Worm (Caenorhabditis elegans) whole organism, late embryonic: ENCODE measurements around the gene cnx-1.

Experiments used
- F13H6.1 ChIP-seq: sonication (generic microtip); optimal IDR thresholded peaks from 2 replicates; lab custom pipeline; 2016; ENCODE audit warnings: missing genetic modification characterization, missing compliant biosample characterization
- K02D7.2 ChIP-seq: sonication (generic microtip); optimal IDR thresholded peaks from 2 replicates; lab custom pipeline; 2017; ENCODE audit warnings: mild to moderate bottlenecking, missing genetic modification characterization, missing compliant biosample characterization
- K09A11.1 ChIP-seq: sonication (generic microtip); optimal IDR thresholded peaks from 2 replicates; lab custom pipeline; 2017; ENCODE audit warnings: antibody characterized with exemption, mild to moderate bottlenecking, missing genetic modification characterization, missing compliant biosample characterization; ENCODE audit not compliant: insufficient read depth
- T23F11.4 ChIP-seq: fragments of 200-800 bp; sonication (Bioruptor generic); optimal IDR thresholded peaks from 2 replicates; lab custom pipeline; 2018; ENCODE audit warnings: mild to moderate bottlenecking, missing genetic modification characterization, missing compliant biosample characterization
- ahr-1 ChIP-seq: sonication (generic microtip); optimal IDR thresholded peaks from 2 replicates; lab custom pipeline; 2016; ENCODE audit warnings: missing genetic modification characterization, missing compliant biosample characterization
- ama-1 ChIP-seq: fragments of 150-350 bp; optimal IDR thresholded peaks from 2 replicates; lab custom pipeline; 2014
- ceh-19 ChIP-seq: fragments of 200-800 bp; sonication (Bioruptor generic); optimal IDR thresholded peaks from 2 replicates; lab custom pipeline; 2018; ENCODE audit warnings: mild to moderate bottlenecking, missing genetic modification characterization, missing compliant biosample characterization
- ceh-2 ChIP-seq: sonication (generic microtip); optimal IDR thresholded peaks from 2 replicates; lab custom pipeline; 2016; ENCODE audit warnings: missing genotype, missing genetic modification characterization, missing compliant biosample characterization
- ceh-31 ChIP-seq: sonication (generic microtip); optimal IDR thresholded peaks from 2 replicates; lab custom pipeline; 2016; ENCODE audit warnings: missing genetic modification characterization, missing compliant biosample characterization
- ceh-34 ChIP-seq: sonication (generic microtip); optimal IDR thresholded peaks from 2 replicates; lab custom pipeline; 2016; ENCODE audit warnings: mild to moderate bottlenecking, missing genetic modification characterization, missing compliant biosample characterization
- ceh-45 ChIP-seq: fragments of 200-800 bp; sonication (Bioruptor generic); IDR thresholded peaks from 2 replicates; pipeline ENCODE4 v1.3.6; 2022; ENCODE audit warnings: missing genetic modification reagents, missing genetic modification characterization, missing compliant biosample characterization
- ceh-48 ChIP-seq: sonication (generic microtip); optimal IDR thresholded peaks from 2 replicates; lab custom pipeline; 2016; ENCODE audit warnings: missing genetic modification characterization, inconsistent platforms, missing compliant biosample characterization
- ceh-6 ChIP-seq: fragments of 200-800 bp; sonication (Bioruptor generic); optimal IDR thresholded peaks from 2 replicates; lab custom pipeline; 2018; ENCODE audit warnings: mild to moderate bottlenecking, missing genetic modification characterization, missing compliant biosample characterization
- che-1 ChIP-seq: sonication (generic microtip); optimal IDR thresholded peaks from 2 replicates; lab custom pipeline; 2016; ENCODE audit warnings: mild to moderate bottlenecking, missing genetic modification characterization, missing compliant biosample characterization
- dve-1 ChIP-seq: sonication (generic microtip); optimal IDR thresholded peaks from 2 replicates; lab custom pipeline; 2017; ENCODE audit warnings: antibody characterized with exemption, mild to moderate bottlenecking, missing genetic modification characterization, missing compliant biosample characterization
- elt-2 ChIP-seq: sonication (generic microtip); optimal IDR thresholded peaks from 2 replicates; lab custom pipeline; 2016; ENCODE audit warnings: missing genetic modification reagents, missing genetic modification characterization, missing compliant biosample characterization
- fax-1 ChIP-seq: sonication (generic microtip); optimal IDR thresholded peaks from 2 replicates; lab custom pipeline; 2016; ENCODE audit warnings: missing genotype, missing genetic modification characterization, missing compliant biosample characterization
- fkh-10 ChIP-seq: fragments of 150-350 bp; optimal IDR thresholded peaks from 2 replicates; lab custom pipeline; 2014; ENCODE audit warnings: missing biosample characterization, missing genetic modification reagents, missing genetic modification characterization
- gmeb-2 ChIP-seq: sonication (generic microtip); optimal IDR thresholded peaks from 2 replicates; lab custom pipeline; 2016; ENCODE audit warnings: missing genetic modification characterization, inconsistent platforms, missing compliant biosample characterization
- hlh-30 ChIP-seq: sonication (generic microtip); optimal IDR thresholded peaks from 2 replicates; lab custom pipeline; 2017; ENCODE audit warnings: antibody characterized with exemption, missing genetic modification characterization, missing compliant biosample characterization; ENCODE audit not compliant: insufficient read depth
- hlh-6 ChIP-seq: sonication (generic microtip); optimal IDR thresholded peaks from 2 replicates; lab custom pipeline; 2016; ENCODE audit warnings: missing genotype, missing genetic modification characterization, missing compliant biosample characterization
- hlh-8 ChIP-seq: sonication (generic microtip); optimal IDR thresholded peaks from 2 replicates; lab custom pipeline; 2016; ENCODE audit warnings: missing genotype, missing genetic modification characterization, missing compliant biosample characterization
- mec-3 ChIP-seq: sonication (generic microtip); optimal IDR thresholded peaks from 2 replicates; lab custom pipeline; 2016; ENCODE audit warnings: borderline replicate concordance, missing genetic modification characterization, missing compliant biosample characterization
- nhr-11 ChIP-seq: fragments of 150-350 bp; optimal IDR thresholded peaks from 2 replicates; lab custom pipeline; 2014; ENCODE audit warnings: missing biosample characterization, missing genetic modification characterization
- npax-4 ChIP-seq: sonication (generic microtip); optimal IDR thresholded peaks from 2 replicates; lab custom pipeline; 2016; ENCODE audit warnings: missing genetic modification characterization, missing compliant biosample characterization
- pax-1 ChIP-seq: fragments of 150-350 bp; optimal IDR thresholded peaks from 2 replicates; lab custom pipeline; 2014; ENCODE audit warnings: missing biosample characterization, missing genetic modification characterization
- pros-1 ChIP-seq: fragments of 150-350 bp; optimal IDR thresholded peaks from 2 replicates; lab custom pipeline; 2014; ENCODE audit warnings: missing biosample characterization, missing genetic modification reagents, missing genetic modification characterization
- sox-4 ChIP-seq: sonication (generic microtip); optimal IDR thresholded peaks from 2 replicates; lab custom pipeline; 2017; ENCODE audit warnings: mild to moderate bottlenecking, missing genetic modification characterization, inconsistent platforms, missing compliant biosample characterization
- ttx-3 ChIP-seq: sonication (generic microtip); optimal IDR thresholded peaks from 2 replicates; lab custom pipeline; 2016; ENCODE audit warnings: missing genetic modification reagents, missing genetic modification characterization, missing compliant biosample characterization
- unc-3 ChIP-seq, 2 experiments: fragments of 200-800 bp in 1 of 2; sonication (Bioruptor generic) in 1 of 2; sonication (generic microtip) in 1 of 2; conservative IDR thresholded peaks in 1 of 2; optimal IDR thresholded peaks in 1 of 2; 2 replicates each; pipeline versions ENCODE4 v1.3.6 to Lab custom; 2016 to 2022; ENCODE audit warnings: missing compliant biosample characterization in 2 of 2, missing genetic modification characterization in 2 of 2, missing genetic modification reagents in 1 of 2
- unc-55 ChIP-seq: sonication (generic microtip); optimal IDR thresholded peaks from 2 replicates; lab custom pipeline; 2017; ENCODE audit warnings: missing biosample characterization, missing genetic modification reagents, missing genetic modification characterization
- unc-86 ChIP-seq: sonication (generic microtip); optimal IDR thresholded peaks from 2 replicates; lab custom pipeline; 2016; ENCODE audit warnings: missing genetic modification characterization, missing compliant biosample characterization
- zip-5 ChIP-seq: sonication (generic microtip); optimal IDR thresholded peaks from 2 replicates; lab custom pipeline; 2016; ENCODE audit warnings: missing genetic modification characterization, missing compliant biosample characterization
- ztf-16 ChIP-seq: sonication (generic microtip); optimal IDR thresholded peaks from 2 replicates; lab custom pipeline; 2017; ENCODE audit warnings: missing genetic modification characterization, missing compliant biosample characterization

The cnx-1 gene

ce11 chrIII:9843715-9844114 lies 26.8 kb upstream of the cnx-1 start, which contains the start of gene K11H3.5:
Gene K11H3.5 (plus strand): TSS chrIII:9843768.
- TF ChIP-seq sox-4 (no peak), pros-1 (tag; lab: Kevin White, UChicago) (no peak), unc-3 (GFP tag; conservative IDR thresholded peaks at IDR 0.05; lab: Robert Waterston, UW) (no peak), unc-3 (tag; optimal IDR thresholded peaks at IDR 0.05; lab: Kevin White, UChicago) (no peak), F13H6.1 (no peak), gmeb-2 (tag; lab: Kevin White, UChicago) (no peak), ztf-16 (tag; lab: Kevin White, UChicago) (no peak), mec-3 (no peak), hlh-6 (tag; lab: Kevin White, UChicago) (no peak), unc-86 (tag; lab: Kevin White, UChicago) (no peak), ahr-1 (no peak), ceh-34 (tag; lab: Kevin White, UChicago) (no peak), K02D7.2 (no peak)

ce11 chrIII:9834888-9835287 lies 18.0 kb upstream of the cnx-1 start, which contains the start of gene K11H3.8:
Gene K11H3.8 (plus strand): TSS chrIII:9835188.
- TF ChIP-seq mec-3: no peak
- no peak for TF ChIP-seq unc-55
- no peak for TF ChIP-seq zip-5 (tag; lab: Kevin White, UChicago)
- TF ChIP-seq ceh-45 (GFP tag; lab: Robert Waterston, UW): no peak
- no peak for TF ChIP-seq ceh-31 (tag; lab: Kevin White, UChicago)
- TF ChIP-seq unc-86 (tag; lab: Kevin White, UChicago): no peak
- TF ChIP-seq fax-1: no peak
- no peak for TF ChIP-seq unc-3 (GFP tag; conservative IDR thresholded peaks at IDR 0.05; lab: Robert Waterston, UW)
- no peak for TF ChIP-seq unc-3 (tag; optimal IDR thresholded peaks at IDR 0.05; lab: Kevin White, UChicago)
- TF ChIP-seq npax-4 (tag; lab: Kevin White, UChicago): no peak
- no peak for TF ChIP-seq dve-1
- no peak for TF ChIP-seq ceh-19 (GFP tag; lab: Kevin White, UChicago)

ce11 chrIII:9832569-9832968 lies 15.6 kb upstream of the cnx-1 start:
- no peak for TF ChIP-seq ama-1 (lab: Kevin White, UChicago)
- no peak for TF ChIP-seq hlh-30 (tag; lab: Kevin White, UChicago)
- no peak for TF ChIP-seq ceh-2 (tag; lab: Kevin White, UChicago)
- no peak for TF ChIP-seq ceh-6
- no peak for TF ChIP-seq nhr-11 (tag; lab: Kevin White, UChicago)
- TF ChIP-seq zip-5 (tag; lab: Kevin White, UChicago): no peak
- TF ChIP-seq ceh-48 (tag; lab: Kevin White, UChicago): no peak
- no peak for TF ChIP-seq T23F11.4 (GFP tag; lab: Kevin White, UChicago)
- no peak for TF ChIP-seq che-1 (tag; lab: Kevin White, UChicago)
- no peak for TF ChIP-seq fkh-10
- no peak for TF ChIP-seq hlh-8
- TF ChIP-seq ceh-19 (GFP tag; lab: Kevin White, UChicago): no peak
- TF ChIP-seq elt-2 (tag; lab: Kevin White, UChicago): no peak
- TF ChIP-seq ztf-16 (tag; lab: Kevin White, UChicago): no peak
- no peak for TF ChIP-seq ttx-3 (tag; lab: Kevin White, UChicago)
- no peak for TF ChIP-seq sox-4
- TF ChIP-seq gmeb-2 (tag; lab: Kevin White, UChicago): no peak

DNA sequence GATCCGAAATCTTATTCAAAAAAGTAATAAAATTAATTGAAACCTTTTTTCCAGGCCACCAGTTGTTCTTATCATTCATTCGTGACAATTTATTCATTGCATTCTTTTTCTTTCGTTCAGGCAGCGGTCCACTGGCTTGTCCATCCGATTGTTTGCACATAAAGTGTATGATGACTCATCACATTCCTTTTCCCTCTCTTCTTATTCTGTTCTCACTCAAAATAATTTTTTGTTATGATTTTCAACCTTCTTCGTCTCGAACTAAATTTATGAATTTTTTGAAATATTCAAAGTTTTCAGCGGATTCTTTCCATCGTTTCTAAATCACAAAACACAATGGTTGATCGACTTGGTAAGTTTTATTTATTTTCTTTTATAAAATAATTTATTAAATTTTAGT lies 13.6 kb upstream of the cnx-1 start, which contains the start of gene ZK632.12:
TSS of gene ZK632.12 (plus strand) at position 301 of the 400 bp plus-strand sequence.
- no peak for TF ChIP-seq ceh-2 (tag; lab: Kevin White, UChicago)
- no peak for TF ChIP-seq K09A11.1 (tag; lab: Kevin White, UChicago)
- no peak for TF ChIP-seq pax-1
- TF ChIP-seq, all 69 proteins: peak for 0
